Worm (Caenorhabditis elegans) whole organism, L2 larva: ENCODE measurements around the gene Y38E10A.9.

Experiments
- ZK546.5 ChIP-seq: sonication (generic microtip); optimal IDR thresholded peaks from 2 replicates; lab custom pipeline; 2017; ENCODE audit warnings: missing biosample characterization, missing genetic modification characterization
- aly-2 ChIP-seq: fragments of 150-350 bp; optimal IDR thresholded peaks from 2 replicates; lab custom pipeline; 2014; ENCODE audit warnings: missing biosample characterization, missing genetic modification characterization
- ama-1 ChIP-seq: fragments of 150-350 bp; optimal IDR thresholded peaks from 2 replicates; lab custom pipeline; 2018; ENCODE audit warnings: inconsistent platforms
- blmp-1 ChIP-seq: sonication (generic microtip); optimal IDR thresholded peaks from 2 replicates; lab custom pipeline; 2017; ENCODE audit warnings: missing genetic modification characterization, mild to moderate bottlenecking, missing compliant biosample characterization, antibody characterized with exemption, moderate library complexity; ENCODE audit not compliant: insufficient read depth
- elt-1 ChIP-seq: fragments of 150-350 bp; optimal IDR thresholded peaks from 2 replicates; lab custom pipeline; 2014; ENCODE audit warnings: missing biosample characterization, missing genetic modification characterization
- elt-3 ChIP-seq: sonication (generic microtip); optimal IDR thresholded peaks from 2 replicates; lab custom pipeline; 2017; ENCODE audit warnings: missing biosample characterization, missing genetic modification characterization
- fos-1 ChIP-seq: fragments of 150-350 bp; optimal IDR thresholded peaks from 2 replicates; lab custom pipeline; 2014; ENCODE audit warnings: missing biosample characterization, missing genetic modification characterization
- gmeb-1 ChIP-seq: fragments of 150-350 bp; optimal IDR thresholded peaks from 2 replicates; lab custom pipeline; 2014; ENCODE audit warnings: missing biosample characterization, missing genetic modification characterization
- lin-13 ChIP-seq: fragments of 150-350 bp; optimal IDR thresholded peaks from 2 replicates; lab custom pipeline; 2014; ENCODE audit warnings: missing biosample characterization, missing genetic modification reagents, missing genetic modification characterization
- nhr-12 ChIP-seq: fragments of 150-350 bp; optimal IDR thresholded peaks from 2 replicates; lab custom pipeline; 2014; ENCODE audit warnings: missing biosample characterization, missing genetic modification characterization
- nhr-6 ChIP-seq: fragments of 150-350 bp; optimal IDR thresholded peaks from 2 replicates; lab custom pipeline; 2014; ENCODE audit warnings: missing biosample characterization, missing genetic modification characterization
- nhr-77 ChIP-seq: fragments of 150-350 bp; optimal IDR thresholded peaks from 2 replicates; lab custom pipeline; 2014; ENCODE audit warnings: missing biosample characterization, missing genetic modification characterization
- zag-1 ChIP-seq: fragments of 150-350 bp; optimal IDR thresholded peaks from 2 replicates; lab custom pipeline; 2014; ENCODE audit warnings: missing biosample characterization, missing genetic modification characterization

ce11 chrII:12574668-12575067 lies 34.1 kb upstream of the Y38E10A.9 start, which contains the start of gene Y38E10A.3:
- TF ChIP-seq nhr-6: no peak
- TF ChIP-seq blmp-1: no peak
- TF ChIP-seq nhr-77 (tag; lab: Kevin White, UChicago): no peak
- TF ChIP-seq aly-2: no peak
- no peak for TF ChIP-seq lin-13 (GFP tag; lab: Kevin White, UChicago)
- no peak for TF ChIP-seq fos-1 (tag; lab: Kevin White, UChicago)
- no peak for TF ChIP-seq gmeb-1 (tag; lab: Kevin White, UChicago)
- no peak for TF ChIP-seq zag-1 (tag; lab: Kevin White, UChicago)
- no peak for TF ChIP-seq nhr-12 (tag; lab: Kevin White, UChicago)
- no peak for TF ChIP-seq elt-1 (tag; lab: Kevin White, UChicago)
- no peak for TF ChIP-seq ama-1 (lab: Kevin White, UChicago)
- no peak for TF ChIP-seq ZK546.5
- no peak for TF ChIP-seq elt-3
